Worm (Caenorhabditis elegans) whole organism, L3 larva: ENCODE data around the gene clec-3.

ENCODE experiments used
- mdl-1 ChIP-seq: fragments of 150-350 bp; optimal IDR thresholded peaks from 2 replicates; lab custom pipeline; 2014; ENCODE audit warnings: missing biosample characterization, missing genetic modification characterization
- nfya-1 ChIP-seq: sonication (generic microtip); optimal IDR thresholded peaks from 2 replicates; lab custom pipeline; 2017; ENCODE audit warnings: missing genetic modification characterization, mild to moderate bottlenecking, missing compliant biosample characterization, antibody characterized with exemption, moderate library complexity; ENCODE audit not compliant: insufficient read depth
- nhr-23 ChIP-seq: fragments of 150-350 bp; optimal IDR thresholded peaks from 2 replicates; lab custom pipeline; 2014; ENCODE audit warnings: missing biosample characterization, missing genetic modification reagents, missing genetic modification characterization
- nhr-28 ChIP-seq: fragments of 150-350 bp; optimal IDR thresholded peaks from 2 replicates; lab custom pipeline; 2014; ENCODE audit warnings: missing biosample characterization, missing genetic modification characterization

- no peak for TF ChIP-seq nfya-1 (tag; lab: Kevin White, UChicago)
- no peak for TF ChIP-seq mdl-1 (tag; lab: Kevin White, UChicago)
- TF ChIP-seq nhr-28 (tag; lab: Kevin White, UChicago): no peak
- no peak for TF ChIP-seq nhr-23 (tag; lab: Kevin White, UChicago)
Observed at ce11 chrII:3000535-3001264, 19.0 kb downstream of the clec-3 start, which contains the start of gene lido-9.
